Worm (Caenorhabditis elegans) whole organism, L4/young adult: ENCODE results near the gene spsb-1.

Experiments used
- dao-5 ChIP-seq: sonication (generic microtip); optimal IDR thresholded peaks from 2 replicates; lab custom pipeline; 2016; ENCODE audit warnings: missing genotype, missing genetic modification characterization, moderate library complexity, missing compliant biosample characterization
- him-1 ChIP-seq: sonication (generic microtip); optimal IDR thresholded peaks from 2 replicates; lab custom pipeline; 2016; ENCODE audit warnings: missing genotype, missing genetic modification reagents, missing genetic modification characterization, missing compliant biosample characterization

DNA sequence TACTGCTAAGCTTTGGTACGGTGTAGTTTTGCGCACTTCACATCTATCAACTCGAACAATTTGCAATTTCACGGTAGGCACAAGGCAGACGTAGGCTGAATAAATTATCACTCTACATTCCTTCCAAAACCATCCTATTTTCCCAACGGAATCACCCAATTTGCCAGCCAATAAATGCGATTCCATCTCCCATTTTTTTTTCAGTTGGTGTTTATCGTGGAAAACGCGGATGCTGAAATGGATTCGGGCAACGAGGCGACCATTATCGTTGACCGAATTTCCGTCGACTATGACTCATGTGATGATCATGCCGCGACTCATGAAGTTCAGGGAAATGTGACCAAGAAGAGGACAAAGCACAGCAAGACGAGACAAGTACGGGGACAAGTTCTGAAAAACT, 48.1 kb upstream of the spsb-1 start:
- TF ChIP-seq dao-5 (tag; lab: Kevin White, UChicago) (no peak), him-1 (tag; lab: Kevin White, UChicago) (no peak)
